Worm (Caenorhabditis elegans) whole organism, L3 larva: ENCODE measurements around the gene him-14.
A peak's percentile ranks its signal among the peaks of the same experiment; 100 is the strongest.
"Not testable (repeated sequence)": the region's sequence is repeated elsewhere in the genome, so short reads cannot be mapped to it uniquely, and the experiment has no call there.

Source experiments
- ZK546.5 ChIP-seq: sonication (generic microtip); optimal IDR thresholded peaks from 2 replicates; lab custom pipeline; 2017; ENCODE audit warnings: missing biosample characterization, missing genetic modification characterization
- aly-2 ChIP-seq: fragments of 150-350 bp; optimal IDR thresholded peaks from 2 replicates; lab custom pipeline; 2014; ENCODE audit warnings: missing biosample characterization, missing genetic modification characterization
- ama-1 ChIP-seq: fragments of 150-350 bp; optimal IDR thresholded peaks from 2 replicates; lab custom pipeline; 2018
- daf-12 ChIP-seq: fragments of 150-350 bp; optimal IDR thresholded peaks from 2 replicates; lab custom pipeline; 2014; ENCODE audit warnings: missing biosample characterization, missing genetic modification reagents, missing genetic modification characterization
- egl-27 ChIP-seq: sonication (generic microtip); optimal IDR thresholded peaks from 4 replicates; lab custom pipeline; 2017; ENCODE audit warnings: missing biosample characterization, missing genetic modification reagents, missing genetic modification characterization
- egl-5 ChIP-seq: fragments of 150-350 bp; optimal IDR thresholded peaks from 2 replicates; lab custom pipeline; 2017; ENCODE audit warnings: missing biosample characterization, missing genetic modification reagents, missing genetic modification characterization, inconsistent platforms
- elt-2 ChIP-seq: sonication (generic microtip); optimal IDR thresholded peaks from 2 replicates; lab custom pipeline; 2016; ENCODE audit warnings: missing genetic modification reagents, mild to moderate bottlenecking, missing genetic modification characterization, missing compliant biosample characterization
- eor-1 ChIP-seq, 2 experiments: fragments of 150-350 bp; optimal IDR thresholded peaks; 2 replicates each; lab custom pipeline; 2014 to 2018; ENCODE audit warnings: missing biosample characterization in 2 of 2, missing genetic modification characterization in 2 of 2
- fos-1 ChIP-seq: fragments of 150-350 bp; optimal IDR thresholded peaks from 2 replicates; lab custom pipeline; 2014; ENCODE audit warnings: missing biosample characterization, missing genetic modification characterization
- hmg-11 ChIP-seq: sonication (generic microtip); optimal IDR thresholded peaks from 2 replicates; lab custom pipeline; 2016; ENCODE audit warnings: missing genetic modification characterization, missing compliant biosample characterization
- jun-1 ChIP-seq: fragments of 150-350 bp; optimal IDR thresholded peaks from 2 replicates; lab custom pipeline; 2014; ENCODE audit warnings: missing biosample characterization, missing genetic modification reagents, missing genetic modification characterization
- lin-15B ChIP-seq: fragments of 150-350 bp; optimal IDR thresholded peaks from 2 replicates; lab custom pipeline; 2014; ENCODE audit warnings: missing biosample characterization, missing genetic modification characterization
- lin-39 ChIP-seq: fragments of 150-350 bp; optimal IDR thresholded peaks from 2 replicates; lab custom pipeline; 2018; ENCODE audit warnings: missing biosample characterization, missing genetic modification reagents, missing genetic modification characterization
- nfya-1 ChIP-seq: sonication (generic microtip); optimal IDR thresholded peaks from 2 replicates; lab custom pipeline; 2017; ENCODE audit warnings: missing genetic modification characterization, mild to moderate bottlenecking, missing compliant biosample characterization, antibody characterized with exemption, moderate library complexity; ENCODE audit not compliant: insufficient read depth
- nhr-11 ChIP-seq: fragments of 150-350 bp; optimal IDR thresholded peaks from 2 replicates; lab custom pipeline; 2014; ENCODE audit warnings: missing biosample characterization, missing genetic modification characterization
- nhr-12 ChIP-seq: fragments of 150-350 bp; optimal IDR thresholded peaks from 2 replicates; lab custom pipeline; 2014; ENCODE audit warnings: missing biosample characterization, missing genetic modification characterization
- nhr-23 ChIP-seq: fragments of 150-350 bp; optimal IDR thresholded peaks from 2 replicates; lab custom pipeline; 2014; ENCODE audit warnings: missing biosample characterization, missing genetic modification reagents, missing genetic modification characterization
- nhr-25 ChIP-seq: sonication (generic microtip); optimal IDR thresholded peaks from 2 replicates; lab custom pipeline; 2017; ENCODE audit warnings: missing biosample characterization, missing genetic modification characterization
- nhr-28 ChIP-seq: fragments of 150-350 bp; optimal IDR thresholded peaks from 2 replicates; lab custom pipeline; 2014; ENCODE audit warnings: missing biosample characterization, missing genetic modification characterization
- nhr-76 ChIP-seq: fragments of 150-350 bp; sonication (generic microtip); optimal IDR thresholded peaks from 5 replicates; lab custom pipeline; 2014; ENCODE audit warnings: missing biosample characterization, missing genetic modification characterization
- nhr-77 ChIP-seq: fragments of 150-350 bp; optimal IDR thresholded peaks from 2 replicates; lab custom pipeline; 2014; ENCODE audit warnings: missing biosample characterization, missing genetic modification characterization
- pqm-1 ChIP-seq: fragments of 150-350 bp; optimal IDR thresholded peaks from 2 replicates; lab custom pipeline; 2017; ENCODE audit warnings: missing biosample characterization, missing genetic modification characterization, inconsistent platforms
- sea-2 ChIP-seq: fragments of 150-350 bp; sonication (generic microtip); optimal IDR thresholded peaks from 4 replicates; lab custom pipeline; 2014; ENCODE audit warnings: missing biosample characterization, missing genetic modification reagents, missing genetic modification characterization
- skn-1 ChIP-seq: fragments of 150-350 bp; optimal IDR thresholded peaks from 2 replicates; lab custom pipeline; 2014; ENCODE audit warnings: missing biosample characterization, missing genetic modification characterization
- snpc-4 ChIP-seq: fragments of 150-350 bp; optimal IDR thresholded peaks from 2 replicates; lab custom pipeline; 2014; ENCODE audit warnings: missing biosample characterization, missing genetic modification characterization
- zag-1 ChIP-seq: fragments of 150-350 bp; optimal IDR thresholded peaks from 2 replicates; lab custom pipeline; 2014; ENCODE audit warnings: missing biosample characterization, missing genetic modification characterization
- ztf-11 ChIP-seq: fragments of 150-350 bp; optimal IDR thresholded peaks from 2 replicates; lab custom pipeline; 2014; ENCODE audit warnings: missing biosample characterization, missing genetic modification characterization
- ztf-4 ChIP-seq: fragments of 150-350 bp; optimal IDR thresholded peaks from 2 replicates; lab custom pipeline; 2014; ENCODE audit warnings: missing biosample characterization, missing genetic modification characterization

him-14 gene

ce11 chrII:7090085-7090484 lies 20.3 kb upstream of the him-14 start:
- TF ChIP-seq nhr-28 (tag; lab: Kevin White, UChicago): no peak
- no peak for TF ChIP-seq nhr-76 (tag; lab: Kevin White, UChicago)
- TF ChIP-seq egl-5: peak; percentile 31
- peak; percentile 71 for TF ChIP-seq nhr-25 (tag; lab: Kevin White, UChicago)
- no peak for TF ChIP-seq aly-2 (tag; lab: Kevin White, UChicago)

DNA sequence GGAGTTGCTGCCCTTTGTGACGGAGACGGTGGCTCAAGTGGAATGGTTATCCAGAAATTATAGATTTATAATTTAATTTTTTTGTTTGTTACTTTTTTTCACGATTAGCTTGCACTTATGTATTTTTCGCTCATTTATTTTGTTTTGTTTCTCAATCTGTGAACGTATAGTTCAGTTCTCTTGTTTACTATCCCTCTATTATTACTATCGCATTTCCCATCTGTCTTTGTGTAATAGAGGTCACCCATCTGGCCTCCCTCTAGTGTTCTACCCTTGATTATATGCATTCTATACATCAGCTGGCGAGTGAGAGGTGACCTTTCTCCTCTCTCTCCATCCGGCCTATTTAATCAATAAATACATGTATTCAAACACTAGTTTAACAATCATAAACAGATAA lies 14.3 kb upstream of the him-14 start, which contains the start of the genes T02G5.14 and T02G5.15:
Gene T02G5.14, plus strand, starts transcription at position 301 of the 400 bp plus-strand sequence.
Gene T02G5.15, plus strand, starts transcription at position 301 of the 400 bp plus-strand sequence.
- not testable (repeated sequence) for TF ChIP-seq ZK546.5 (tag; lab: Kevin White, UChicago); sea-2 (GFP tag; lab: Kevin White, UChicago); aly-2 (tag; lab: Kevin White, UChicago)

- TF ChIP-seq nfya-1 (tag; lab: Kevin White, UChicago) (no peak), hmg-11 (tag; lab: Kevin White, UChicago) (no peak), ama-1 (peak; percentile 17), nhr-28 (tag; lab: Kevin White, UChicago) (no peak)
Observed at ce11 chrII:7075564-7076228, 5.9 kb upstream of the him-14 start, which contains the start of gene T02G5.7. TSS of gene T02G5.7 (plus strand) at chrII:7075614.

DNA sequence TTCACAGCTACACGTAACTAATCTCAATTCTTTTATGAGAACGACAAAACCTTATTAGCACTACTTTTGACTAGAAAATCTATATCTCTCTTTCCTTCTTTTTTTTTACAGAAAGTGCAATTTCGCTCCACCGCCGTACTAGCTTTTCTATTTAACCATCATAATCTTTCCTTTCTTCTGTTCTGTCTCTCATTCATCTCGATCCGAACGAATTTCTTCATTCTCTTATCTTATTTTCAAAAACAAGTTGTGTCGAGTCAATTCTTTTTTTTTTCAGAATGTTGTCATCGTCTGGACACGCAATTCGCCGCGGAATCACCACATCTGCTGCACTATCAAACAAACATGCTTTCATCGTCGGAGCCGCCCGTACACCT lies 3.8 kb upstream of the him-14 start, which contains the start of gene kat-1:
Gene kat-1, plus strand, starts transcription at position 278 of the 377 bp plus-strand sequence.
- TF ChIP-seq ztf-11: no peak
- no peak for TF ChIP-seq nhr-12 (tag; lab: Kevin White, UChicago)
- TF ChIP-seq hmg-11 (tag; lab: Kevin White, UChicago): no peak
- no peak for TF ChIP-seq nhr-11 (tag; lab: Kevin White, UChicago)
- no peak for TF ChIP-seq lin-39 (tag; lab: Kevin White, UChicago)
- TF ChIP-seq snpc-4 (tag; lab: Kevin White, UChicago): no peak
- TF ChIP-seq aly-2 (tag; lab: Kevin White, UChicago): no peak
- no peak for TF ChIP-seq fos-1

- peak; percentile 62 for TF ChIP-seq nfya-1 (tag; lab: Kevin White, UChicago)
- TF ChIP-seq nhr-12 (tag; lab: Kevin White, UChicago): no peak
- peak; percentile 86 for TF ChIP-seq lin-15B
- TF ChIP-seq skn-1 (tag; lab: Kevin White, UChicago): peak; percentile 58
- no peak for TF ChIP-seq nhr-77 (tag; lab: Kevin White, UChicago)
- peak; percentile 76 for TF ChIP-seq egl-5
- no peak for TF ChIP-seq hmg-11 (tag; lab: Kevin White, UChicago)
- TF ChIP-seq jun-1 (tag; lab: Kevin White, UChicago): peak; percentile 1
- peak; percentile 86 for TF ChIP-seq nhr-11 (tag; lab: Kevin White, UChicago)
- no peak for TF ChIP-seq zag-1 (tag; lab: Kevin White, UChicago)
- peak; percentile 59 for TF ChIP-seq nhr-23
- TF ChIP-seq pqm-1: peak; percentile 41
- no peak for TF ChIP-seq eor-1 (tag; optimal IDR thresholded peaks at IDR 0.05; lab: Kevin White, UChicago)
- TF ChIP-seq aly-2 (tag; lab: Kevin White, UChicago): no peak
- peak; percentile 61 for TF ChIP-seq elt-2 (tag; lab: Kevin White, UChicago)
- TF ChIP-seq nhr-25 (tag; lab: Kevin White, UChicago): peak; percentile 39
- no peak for TF ChIP-seq daf-12 (tag; lab: Kevin White, UChicago)
- TF ChIP-seq, all 47 proteins: peak for 10
Observed at ce11 chrII:7072590-7073536, 3.1 kb upstream of the him-14 start.

- no peak for TF ChIP-seq egl-27 (tag; lab: Kevin White, UChicago)
- no peak for TF ChIP-seq ztf-4 (tag; lab: Kevin White, UChicago)
Observed at ce11 chrII:7072315-7072589, 2.5 kb upstream of the him-14 start, which contains the start of gene kars-1. TSS of gene kars-1 (minus strand) at chrII:7072415.
